Worm (Caenorhabditis elegans) whole organism, L4 larva: ENCODE data around the gene cox-6A.

ENCODE experiments used
- R02D3.7 ChIP-seq: fragments of 150-350 bp; sonication (generic microtip); optimal IDR thresholded peaks from 3 replicates; lab custom pipeline; 2014; ENCODE audit warnings: missing biosample characterization, missing genetic modification characterization
- Y5F2A.4 ChIP-seq: fragments of 200-800 bp; sonication (Bioruptor generic); optimal IDR thresholded peaks from 2 replicates; lab custom pipeline; 2018; ENCODE audit warnings: mild to moderate bottlenecking, missing genetic modification characterization, missing compliant biosample characterization
- aha-1 ChIP-seq: fragments of 150-350 bp; peaks from one replicate; lab custom pipeline; 2014; ENCODE audit warnings: missing biosample characterization, missing genetic modification characterization
- ama-1 ChIP-seq: fragments of 150-350 bp; optimal IDR thresholded peaks from 2 replicates; lab custom pipeline; 2014; ENCODE audit warnings: inconsistent platforms, mixed read lengths
- ceh-82 ChIP-seq: sonication (generic microtip); optimal IDR thresholded peaks from 2 replicates; lab custom pipeline; 2017; ENCODE audit warnings: missing biosample characterization, missing genetic modification characterization
- egl-43 ChIP-seq: fragments of 200-800 bp; sonication (Bioruptor generic); IDR thresholded peaks from 2 replicates; pipeline ENCODE4 v1.3.6; 2022; ENCODE audit warnings: missing genetic modification reagents, missing genetic modification characterization, missing compliant biosample characterization
- nhr-28 ChIP-seq: fragments of 150-350 bp; optimal IDR thresholded peaks from 2 replicates; lab custom pipeline; 2014; ENCODE audit warnings: missing biosample characterization, missing genetic modification characterization
- nhr-76 ChIP-seq: fragments of 150-350 bp; optimal IDR thresholded peaks from 2 replicates; lab custom pipeline; 2014; ENCODE audit warnings: missing biosample characterization, missing genetic modification characterization
- nhr-77 ChIP-seq: fragments of 150-350 bp; optimal IDR thresholded peaks from 2 replicates; lab custom pipeline; 2014; ENCODE audit warnings: missing biosample characterization, missing genetic modification characterization
- unc-62 ChIP-seq, 3 experiments: fragments of 150-350 bp in 1 of 3; sonication (generic microtip); optimal IDR thresholded peaks in 2 of 3; peaks in 1 of 3; 1 replicate in 1 of 3; 2 replicates in 2 of 3; lab custom pipeline; 2014 to 2017; ENCODE audit warnings: missing biosample characterization in 3 of 3, missing genetic modification characterization in 3 of 3, missing genetic modification reagents in 3 of 3, missing genotype in 1 of 3
- zfp-3 ChIP-seq: fragments of 200-800 bp; sonication (Bioruptor generic); conservative IDR thresholded peaks from 2 replicates; pipeline ENCODE4 v1.3.6; 2022; ENCODE audit warnings: missing genetic modification reagents, missing genetic modification characterization, missing compliant biosample characterization
- ztf-11 ChIP-seq: fragments of 150-350 bp; optimal IDR thresholded peaks from 2 replicates; lab custom pipeline; 2014; ENCODE audit warnings: missing biosample characterization, missing genetic modification characterization

DNA sequence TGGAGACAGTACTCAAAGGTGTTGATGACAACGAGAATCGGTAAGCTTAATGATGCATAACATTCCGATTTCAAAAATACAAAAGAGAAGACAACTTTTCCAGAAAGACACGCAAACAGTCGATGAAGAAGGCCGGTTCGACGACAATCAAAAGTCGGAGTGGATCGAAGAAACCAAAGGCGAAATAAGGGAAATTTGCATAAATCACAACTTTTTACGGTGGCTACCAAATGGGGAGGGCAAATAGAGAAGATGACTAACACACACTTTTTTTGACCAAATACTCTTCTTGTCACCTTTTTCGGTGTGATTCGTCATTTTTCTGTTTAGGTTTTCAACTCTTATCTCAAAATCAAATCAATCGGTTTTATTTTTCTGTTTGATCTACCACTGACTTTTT is 45.4 kb upstream of the cox-6A start, which contains the start of gene C45G9.6:
- TF ChIP-seq ztf-11 (tag; lab: Kevin White, UChicago) (no peak), R02D3.7 (tag; lab: Kevin White, UChicago) (no peak), nhr-28 (no peak), zfp-3 (GFP tag; lab: Robert Waterston, UW) (no peak), ceh-82 (no peak), aha-1 (tag; lab: Kevin White, UChicago) (no peak), Y5F2A.4 (GFP tag; lab: Kevin White, UChicago) (no peak), nhr-77 (no peak), egl-43 (GFP tag; lab: Robert Waterston, UW) (no peak), unc-62 (GFP tag; optimal IDR thresholded peaks at IDR 0.05 in 1 of 2; lab: Kevin White, UChicago) (no peak), unc-62 (tag; optimal IDR thresholded peaks at IDR 0.05; lab: Kevin White, UChicago) (no peak), ama-1 (lab: Kevin White, UChicago) (no peak), nhr-76 (tag; lab: Kevin White, UChicago) (no peak)
